Worm (Caenorhabditis elegans): ENCODE results near the gene oac-5.

ce11 chrV:16315004-16315403 is 22.5 kb downstream of the oac-5 start, which contains the start of gene str-214:
- no peak for TF ChIP-seq him-1 (tag; optimal IDR thresholded peaks at IDR 0.05)
- TF ChIP-seq dao-5 (tag; optimal IDR thresholded peaks at IDR 0.05) = no peak
- no peak for TF ChIP-seq W03F9.2 (tag; optimal IDR thresholded peaks at IDR 0.05)
